Fruit fly (Drosophila melanogaster) whole organism, embryonic: Measurements from ENCODE around the gene Sodq.
A peak's percentile ranks its signal among the peaks of the same experiment; 100 is the strongest.

Experiments used
- Adf1 ChIP-seq: fragments of 200-800 bp; sonication (Bioruptor generic); IDR thresholded peaks from 2 replicates; pipeline ENCODE4 v1.3.6; 2022; ENCODE audit warnings: missing biosample characterization, missing genetic modification characterization
- Bdp1 ChIP-seq: fragments of 200-800 bp; sonication (Bioruptor generic); optimal IDR thresholded peaks from 3 replicates; lab custom pipeline; 2016; ENCODE audit warnings: missing biosample characterization, missing genetic modification characterization
- CG10321 ChIP-seq: fragments of 200-800 bp; sonication (Bioruptor generic); IDR thresholded peaks from 2 replicates; pipeline ENCODE4 v1.3.6; 2022; ENCODE audit warnings: missing biosample characterization, missing genetic modification characterization
- CG11085 ChIP-seq: fragments of 200-800 bp; sonication (Bioruptor generic); IDR thresholded peaks from 2 replicates; pipeline ENCODE4 v1.3.6; 2022; ENCODE audit warnings: missing biosample characterization, missing genetic modification characterization
- CG17829 ChIP-seq: fragments of 200-800 bp; optimal IDR thresholded peaks from 2 replicates; lab custom pipeline; 2019; ENCODE audit warnings: missing biosample characterization, mild to moderate bottlenecking, missing genetic modification characterization, moderate library complexity
- CG30431 ChIP-seq: fragments of 200-800 bp; sonication (Bioruptor generic); optimal IDR thresholded peaks from 2 replicates; lab custom pipeline; 2017; ENCODE audit warnings: missing biosample characterization, missing genetic modification characterization
- CG31441 ChIP-seq: fragments of 200-800 bp; sonication (Bioruptor generic); IDR thresholded peaks from 2 replicates; pipeline ENCODE4 v1.3.6; 2022; ENCODE audit warnings: missing biosample characterization, missing genetic modification characterization
- CG34376 ChIP-seq: fragments of 200-800 bp; sonication (Bioruptor generic); optimal IDR thresholded peaks from 2 replicates; lab custom pipeline; 2018; ENCODE audit warnings: missing biosample characterization, mild to moderate bottlenecking, missing genetic modification characterization
- CG34422 ChIP-seq: fragments of 200-800 bp; sonication (Bioruptor generic); IDR thresholded peaks from 3 replicates; pipeline ENCODE4 v1.3.6; 2022; ENCODE audit warnings: missing biosample characterization, missing genetic modification characterization
- CG3995 ChIP-seq: fragments of 200-800 bp; sonication (Bioruptor generic); optimal IDR thresholded peaks from 3 replicates; lab custom pipeline; 2016; ENCODE audit warnings: missing biosample characterization, missing genetic modification characterization
- CG5245 ChIP-seq: fragments of 200-800 bp; sonication (Bioruptor generic); optimal IDR thresholded peaks from 3 replicates; lab custom pipeline; 2016; ENCODE audit warnings: missing biosample characterization, missing genetic modification characterization
- CG6654 ChIP-seq: fragments of 200-800 bp; sonication (Bioruptor generic); optimal IDR thresholded peaks from 2 replicates; lab custom pipeline; 2017; ENCODE audit warnings: missing biosample characterization, mild to moderate bottlenecking, missing genetic modification characterization
- CG6683 ChIP-seq: fragments of 200-800 bp; sonication (Bioruptor generic); optimal IDR thresholded peaks from 2 replicates; lab custom pipeline; 2017; ENCODE audit warnings: missing biosample characterization, mild to moderate bottlenecking, missing genetic modification characterization, missing genetic modification reagents
- CG6689 ChIP-seq: fragments of 200-800 bp; sonication (Bioruptor generic); IDR thresholded peaks from 2 replicates; pipeline ENCODE4 v1.3.6; 2022; ENCODE audit warnings: missing biosample characterization, missing genetic modification characterization
- CG6765 ChIP-seq: fragments of 200-800 bp; sonication (Bioruptor generic); optimal IDR thresholded peaks from 3 replicates; lab custom pipeline; 2017; ENCODE audit warnings: missing biosample characterization, mild to moderate bottlenecking, missing genetic modification characterization
- CG7357 ChIP-seq: fragments of 200-800 bp; sonication (Bioruptor generic); IDR thresholded peaks from 3 replicates; pipeline ENCODE4 v1.3.6; 2022; ENCODE audit warnings: missing biosample characterization, missing genetic modification characterization
- CG8290 ChIP-seq, 3 experiments: fragments of 200-800 bp; sonication (Bioruptor generic); optimal IDR thresholded peaks; 2 replicates each; lab custom pipeline; 2016 to 2019; ENCODE audit warnings: missing biosample characterization in 3 of 3, missing genetic modification characterization in 3 of 3, mild to moderate bottlenecking in 2 of 3, moderate library complexity in 1 of 3
- D19B ChIP-seq: fragments of 200-800 bp; sonication (Bioruptor generic); optimal IDR thresholded peaks from 2 replicates; lab custom pipeline; 2017; ENCODE audit warnings: missing biosample characterization, mild to moderate bottlenecking, missing genetic modification characterization
- Fer2 ChIP-seq: fragments of 200-800 bp; sonication (Bioruptor generic); optimal IDR thresholded peaks from 2 replicates; lab custom pipeline; 2018; ENCODE audit warnings: missing biosample characterization, mild to moderate bottlenecking, missing genetic modification characterization, moderate library complexity
- H2.0 ChIP-seq: fragments of 200-800 bp; sonication (Bioruptor generic); IDR thresholded peaks from 2 replicates; pipeline ENCODE4 v1.3.6; 2022; ENCODE audit warnings: missing biosample characterization, missing genetic modification characterization
- Hmx ChIP-seq: fragments of 200-800 bp; sonication (Bioruptor generic); optimal IDR thresholded peaks from 2 replicates; lab custom pipeline; 2016; ENCODE audit warnings: missing biosample characterization, missing genetic modification characterization
- MBD-R2 ChIP-seq: fragments of 200-800 bp; sonication (Bioruptor generic); IDR thresholded peaks from 2 replicates; pipeline ENCODE4 v1.3.6; 2022; ENCODE audit warnings: missing biosample characterization, missing genetic modification characterization
- NC2α ChIP-seq: fragments of 200-800 bp; sonication (Bioruptor generic); optimal IDR thresholded peaks from 2 replicates; lab custom pipeline; 2016; ENCODE audit warnings: missing biosample characterization, missing genetic modification characterization
- Opbp ChIP-seq: fragments of 200-800 bp; sonication (Bioruptor generic); IDR thresholded peaks from 3 replicates; pipeline ENCODE4 v1.3.6; 2022; ENCODE audit warnings: missing biosample characterization, missing genetic modification characterization; ENCODE audit not compliant: partially characterized antibody
- Poxn ChIP-seq: fragments of 200-800 bp; sonication (Bioruptor generic); IDR thresholded peaks from 2 replicates; pipeline ENCODE4 v1.3.6; 2022; ENCODE audit warnings: missing biosample characterization, missing genetic modification characterization
- Rfx ChIP-seq: fragments of 200-800 bp; sonication (Bioruptor generic); IDR thresholded peaks from 2 replicates; pipeline ENCODE4 v1.3.6; 2022; ENCODE audit warnings: missing biosample characterization, missing genetic modification characterization
- Taf1 ChIP-seq: fragments of 200-800 bp; sonication (Bioruptor generic); IDR thresholded peaks from 2 replicates; pipeline ENCODE4 v1.3.6; 2022; ENCODE audit warnings: missing biosample characterization, missing genetic modification characterization
- ase ChIP-seq: fragments of 200-800 bp; sonication (Bioruptor generic); IDR thresholded peaks from 3 replicates; pipeline ENCODE4 v1.3.6; 2022; ENCODE audit warnings: missing biosample characterization, missing genetic modification characterization
- ato ChIP-seq: fragments of 200-800 bp; sonication (Bioruptor generic); IDR thresholded peaks from 2 replicates; pipeline ENCODE4 v1.3.6; 2022; ENCODE audit warnings: missing biosample characterization, missing genetic modification characterization; ENCODE audit not compliant: partially characterized antibody
- br ChIP-seq: fragments of >200 bp; optimal IDR thresholded peaks from 2 replicates; lab custom pipeline; 2017
- caup ChIP-seq: fragments of 200-800 bp; sonication (Bioruptor generic); optimal IDR thresholded peaks from 3 replicates; lab custom pipeline; 2017; ENCODE audit warnings: missing biosample characterization, mild to moderate bottlenecking, missing genetic modification characterization, moderate library complexity; ENCODE audit not compliant: severe bottlenecking
- chn ChIP-seq: fragments of 200-800 bp; sonication (Bioruptor generic); optimal IDR thresholded peaks from 2 replicates; lab custom pipeline; 2016; ENCODE audit warnings: missing biosample characterization, missing genetic modification characterization
- fd64A ChIP-seq: fragments of 200-800 bp; sonication (Bioruptor generic); optimal IDR thresholded peaks from 3 replicates; lab custom pipeline; 2018; ENCODE audit warnings: missing biosample characterization, mild to moderate bottlenecking, missing genetic modification characterization
- gfzf ChIP-seq: fragments of 200-800 bp; sonication (Bioruptor generic); optimal IDR thresholded peaks from 2 replicates; lab custom pipeline; 2016; ENCODE audit warnings: missing biosample characterization, mild to moderate bottlenecking, missing genetic modification characterization, moderate library complexity
- gsb-n ChIP-seq: fragments of 200-800 bp; sonication (Bioruptor generic); optimal IDR thresholded peaks from 3 replicates; lab custom pipeline; 2018; ENCODE audit warnings: missing biosample characterization, mild to moderate bottlenecking, missing genetic modification characterization
- kah ChIP-seq: fragments of 200-800 bp; sonication (Bioruptor generic); optimal IDR thresholded peaks from 2 replicates; lab custom pipeline; 2018; ENCODE audit warnings: missing biosample characterization, mild to moderate bottlenecking, missing genetic modification characterization
- ken ChIP-seq: fragments of 200-800 bp; sonication (Bioruptor generic); IDR thresholded peaks from 3 replicates; pipeline ENCODE4 v1.3.6; 2022; ENCODE audit warnings: missing biosample characterization, missing genetic modification characterization
- lab ChIP-seq: fragments of 200-800 bp; sonication (Bioruptor generic); optimal IDR thresholded peaks from 3 replicates; lab custom pipeline; 2017; ENCODE audit warnings: missing biosample characterization, missing genetic modification characterization, mild to moderate bottlenecking, moderate library complexity, missing genetic modification reagents
- nau ChIP-seq: fragments of 200-800 bp; sonication (Bioruptor generic); optimal IDR thresholded peaks from 3 replicates; lab custom pipeline; 2017; ENCODE audit warnings: missing biosample characterization, mild to moderate bottlenecking, missing genetic modification characterization, missing genetic modification reagents
- onecut ChIP-seq: fragments of 200-800 bp; sonication (Bioruptor generic); IDR thresholded peaks from 2 replicates; pipeline ENCODE4 v1.3.6; 2022; ENCODE audit warnings: missing biosample characterization, missing genetic modification characterization
- otp ChIP-seq: fragments of 200-800 bp; sonication (Bioruptor generic); IDR thresholded peaks from 3 replicates; pipeline ENCODE4, ENCODE4 v1.3.6; 2022; ENCODE audit warnings: missing biosample characterization, missing genetic modification characterization
- pan ChIP-seq, 4 experiments: fragments of >200 bp in 3 of 4; fragments of 200-800 bp in 1 of 4; sonication (Bioruptor generic) in 1 of 4; optimal IDR thresholded peaks in 3 of 4; IDR thresholded peaks in 1 of 4; 2 replicates each; pipeline versions ENCODE4 v1.3.6 to Lab custom; 2017 to 2022; ENCODE audit warnings: missing biosample characterization in 2 of 4, missing genetic modification characterization in 2 of 4, mixed read lengths in 1 of 4
- sens-2 ChIP-seq: fragments of 200-800 bp; sonication (Bioruptor generic); IDR thresholded peaks from 2 replicates; pipeline ENCODE4 v1.3.6; 2022; ENCODE audit warnings: missing biosample characterization, missing genetic modification characterization
- sqz ChIP-seq: fragments of 200-800 bp; sonication (Bioruptor generic); optimal IDR thresholded peaks from 3 replicates; lab custom pipeline; 2018; ENCODE audit warnings: missing biosample characterization, mild to moderate bottlenecking, missing genetic modification characterization
- sug ChIP-seq: fragments of 200-800 bp; optimal IDR thresholded peaks from 2 replicates; lab custom pipeline; 2019; ENCODE audit warnings: missing biosample characterization, mild to moderate bottlenecking, missing genetic modification characterization, moderate library complexity
- zf30C ChIP-seq: fragments of 200-800 bp; sonication (Bioruptor generic); optimal IDR thresholded peaks from 3 replicates; lab custom pipeline; 2018; ENCODE audit warnings: missing biosample characterization, mild to moderate bottlenecking, missing genetic modification characterization

Gene Sodq

dm6 chr3R:25902343-25902742, 6.7 kb downstream of the Sodq start, which contains the start of gene CG31089:
Gene CG31089 (plus strand): TSS chr3R:25902643.
- no peak for TF ChIP-seq kah (GFP tag; lab: Kevin White, UChicago)
- TF ChIP-seq sug (tag; lab: Kevin White, UChicago), result peak; percentile 56

- TF ChIP-seq CG8290 (GFP tag; optimal IDR thresholded peaks at IDR 0.05; lab: Kevin White, UChicago), result no peak
- TF ChIP-seq CG8290 (tag; optimal IDR thresholded peaks at IDR 0.05; lab: Kevin White, UChicago), result no peak
- no peak for TF ChIP-seq gsb-n
- no peak for TF ChIP-seq CG30431 (GFP tag; lab: Kevin White, UChicago)
- TF ChIP-seq sqz (GFP tag; lab: Kevin White, UChicago), result no peak
- no peak for TF ChIP-seq NC2α
- TF ChIP-seq otp (GFP tag; lab: Robert Waterston, UW), result no peak
- TF ChIP-seq Hmx (GFP tag; lab: Kevin White, UChicago), result no peak
- no peak for TF ChIP-seq CG6654 (GFP tag; lab: Kevin White, UChicago)
- TF ChIP-seq gfzf (GFP tag; lab: Kevin White, UChicago), result no peak
- TF ChIP-seq CG31441 (GFP tag; lab: Robert Waterston, UW), result no peak
- no peak for TF ChIP-seq caup
- TF ChIP-seq CG10321 (GFP tag; lab: Robert Waterston, UW), result no peak
- TF ChIP-seq H2.0 (GFP tag; lab: Robert Waterston, UW), result no peak
- no peak for TF ChIP-seq ato
- no peak for TF ChIP-seq ase (GFP tag; lab: Robert Waterston, UW)
- TF ChIP-seq CG11085 (GFP tag; lab: Robert Waterston, UW), result no peak
Measured at dm6 chr3R:25906722-25907121, 11.1 kb downstream of the Sodq start, which contains the start of gene kumpel. Gene kumpel (plus strand): TSS chr3R:25907022.

- TF ChIP-seq Rfx (GFP tag; lab: Robert Waterston, UW), result no peak
- 0 out of 2 replicates have a peak, but pooled peaks have one; percentile 21 for TF ChIP-seq MBD-R2 (GFP tag; lab: Robert Waterston, UW)
- TF ChIP-seq onecut, result peak; percentile 92
Measured at dm6 chr3R:25919912-25920311, 24.3 kb downstream of the Sodq start.

dm6 chr3R:25922534-25922933, 26.9 kb downstream of the Sodq start, which contains the start of gene CG14546:
Gene CG14546 (minus strand): TSS chr3R:25922634.
- no peak for TF ChIP-seq D19B (GFP tag; lab: Kevin White, UChicago)
- no peak for TF ChIP-seq CG5245 (GFP tag; lab: Kevin White, UChicago)
- no peak for TF ChIP-seq CG7357
- TF ChIP-seq Opbp, result no peak
- TF ChIP-seq sens-2 (GFP tag; lab: Robert Waterston, UW), result no peak
- TF ChIP-seq CG3995 (GFP tag; lab: Kevin White, UChicago), result no peak
- TF ChIP-seq chn (GFP tag; lab: Kevin White, UChicago), result no peak
- TF ChIP-seq CG34422 (GFP tag; lab: Robert Waterston, UW), result no peak
- no peak for TF ChIP-seq Fer2 (tag; lab: Kevin White, UChicago)
- TF ChIP-seq CG6765 (GFP tag; lab: Kevin White, UChicago), result no peak
- TF ChIP-seq CG17829 (tag; lab: Kevin White, UChicago), result no peak
- no peak for TF ChIP-seq Poxn
- TF ChIP-seq Bdp1 (GFP tag; lab: Kevin White, UChicago), result no peak
- TF ChIP-seq, all 482 proteins: peak for 0

- no peak for TF ChIP-seq CG6683 (GFP tag; lab: Kevin White, UChicago)
- no peak for TF ChIP-seq lab (GFP tag; lab: Kevin White, UChicago)
- TF ChIP-seq pan (optimal IDR thresholded peaks at IDR 0.05; lab: Kevin White, UChicago), result no peak
- TF ChIP-seq pan (GFP tag; optimal IDR thresholded peaks at IDR 0.05 in 1 of 2, IDR thresholded peaks at IDR 0.05 in 1 of 2), result peak in 1 of 2 experiments; percentile 13
- no peak for TF ChIP-seq Taf1 (GFP tag; lab: Robert Waterston, UW)
- TF ChIP-seq CG34376 (GFP tag; lab: Kevin White, UChicago), result no peak
- TF ChIP-seq zf30C (GFP tag; lab: Kevin White, UChicago), result no peak
- TF ChIP-seq CG6689 (GFP tag; lab: Robert Waterston, UW), result no peak
- TF ChIP-seq ken (GFP tag; lab: Robert Waterston, UW), result 0 out of 3 replicates have a peak, but pooled peaks have one; percentile 20
- TF ChIP-seq br (lab: Kevin White, UChicago), result no peak
- TF ChIP-seq CG6765 (GFP tag; lab: Kevin White, UChicago), result no peak
- no peak for TF ChIP-seq Adf1
- no peak for TF ChIP-seq fd64A (GFP tag; lab: Kevin White, UChicago)
- TF ChIP-seq nau, result no peak
Measured at dm6 chr3R:25941310-25941709, 45.7 kb downstream of the Sodq start.
